Worm (Caenorhabditis elegans) whole organism, midembryonic: ENCODE results near the gene aipl-1.
"Not testable (repeated sequence)": the region's sequence is repeated elsewhere in the genome, so short reads cannot be mapped to it uniquely, and the experiment has no call there.

Experiments used
- T22C8.4 ChIP-seq: fragments of 200-800 bp; sonication (Bioruptor generic); IDR thresholded peaks from 2 replicates; pipeline ENCODE4 v1.3.6; 2022; ENCODE audit warnings: missing genetic modification characterization, missing compliant biosample characterization
- cog-1 ChIP-seq: sonication (generic microtip); optimal IDR thresholded peaks from 2 replicates; lab custom pipeline; 2016; ENCODE audit warnings: missing genetic modification characterization, missing compliant biosample characterization
- flt-1 ChIP-seq: fragments of 200-800 bp; sonication (Bioruptor generic); IDR thresholded peaks from 2 replicates; pipeline ENCODE4 v1.3.6; 2022; ENCODE audit warnings: missing genetic modification characterization, missing compliant biosample characterization
- med-1 ChIP-seq: sonication (generic microtip); optimal IDR thresholded peaks from 2 replicates; lab custom pipeline; 2017; ENCODE audit warnings: missing genetic modification characterization, mild to moderate bottlenecking, missing compliant biosample characterization, antibody characterized with exemption, missing genetic modification reagents; ENCODE audit not compliant: insufficient read depth
- ref-1 ChIP-seq: fragments of 200-800 bp; sonication (Bioruptor generic); conservative IDR thresholded peaks from 2 replicates; pipeline ENCODE4 v1.3.6; 2022; ENCODE audit warnings: missing genetic modification reagents, missing genetic modification characterization, missing compliant biosample characterization
- tab-1 ChIP-seq: fragments of 200-800 bp; sonication (Bioruptor generic); IDR thresholded peaks from 2 replicates; pipeline ENCODE4 v1.3.6; 2022; ENCODE audit warnings: missing genetic modification characterization, missing compliant biosample characterization
- ztf-23 ChIP-seq: fragments of 200-800 bp; sonication (Bioruptor generic); IDR thresholded peaks from 2 replicates; pipeline ENCODE4 v1.3.6; 2022; ENCODE audit warnings: missing genetic modification reagents, missing genetic modification characterization, missing compliant biosample characterization

DNA sequence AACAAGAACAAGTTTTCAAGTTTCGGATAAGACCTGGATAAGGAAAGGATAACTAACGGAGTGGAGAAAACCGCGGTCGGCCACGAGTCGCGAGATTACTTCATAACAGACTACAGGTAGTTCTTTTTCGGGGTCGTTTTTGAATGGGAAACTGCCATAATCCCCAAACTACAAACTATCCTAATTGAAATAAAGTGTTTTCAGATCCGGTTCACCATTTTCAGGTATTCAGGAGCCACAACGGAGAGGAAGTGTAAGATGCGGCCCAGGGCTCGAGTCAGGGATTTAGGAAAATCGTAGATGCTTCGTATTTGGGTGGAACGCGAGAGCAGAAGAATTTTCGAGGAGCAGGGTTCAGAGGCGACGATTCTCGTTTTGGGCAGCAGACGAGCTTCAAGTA is 20.6 kb downstream of the aipl-1 start, which contains the start of gene T01G5.8:
- TF ChIP-seq flt-1; ref-1 (GFP tag; lab: Robert Waterston, UW); tab-1 (GFP tag; lab: Robert Waterston, UW); cog-1 (tag; lab: Kevin White, UChicago); ztf-23 (GFP tag; lab: Robert Waterston, UW); T22C8.4; med-1 (GFP tag; lab: Kevin White, UChicago): not testable (repeated sequence)
